Fruit fly (Drosophila melanogaster) whole organism, prepupa: Measurements from ENCODE around the gene Lamtor5.

Experiments used
- Blimp-1 ChIP-seq: fragments of 200-800 bp; sonication (Bioruptor generic); optimal IDR thresholded peaks from 3 replicates; lab custom pipeline; 2017; ENCODE audit warnings: missing biosample characterization, missing genetic modification characterization, mild to moderate bottlenecking, moderate library complexity, missing genetic modification reagents
- CG10631 ChIP-seq: fragments of 200-800 bp; sonication (Bioruptor generic); optimal IDR thresholded peaks from 2 replicates; lab custom pipeline; 2016; ENCODE audit warnings: missing biosample characterization, missing genetic modification characterization
- CG11762 ChIP-seq: fragments of 200-800 bp; sonication (Bioruptor generic); optimal IDR thresholded peaks from 3 replicates; lab custom pipeline; 2016; ENCODE audit warnings: missing biosample characterization, missing genetic modification characterization; ENCODE audit not compliant: insufficient read depth
- CG15336 ChIP-seq: fragments of 200-800 bp; sonication (Bioruptor generic); IDR thresholded peaks from 2 replicates; pipeline ENCODE4 v1.3.6; 2022; ENCODE audit warnings: missing biosample characterization, missing genetic modification characterization
- CG16779 ChIP-seq: fragments of 200-800 bp; sonication (Bioruptor generic); optimal IDR thresholded peaks from 3 replicates; lab custom pipeline; 2017; ENCODE audit warnings: missing biosample characterization, mild to moderate bottlenecking, missing genetic modification characterization
- CG3032 ChIP-seq: fragments of 200-800 bp; optimal IDR thresholded peaks from 2 replicates; lab custom pipeline; 2019; ENCODE audit warnings: missing biosample characterization, mild to moderate bottlenecking, missing genetic modification characterization, moderate library complexity
- CG31627 ChIP-seq: fragments of 200-800 bp; sonication (Bioruptor generic); optimal IDR thresholded peaks from 3 replicates; lab custom pipeline; 2016; ENCODE audit warnings: missing biosample characterization, missing genetic modification characterization
- CG32006 ChIP-seq: fragments of 200-800 bp; sonication (Bioruptor generic); optimal IDR thresholded peaks from 3 replicates; lab custom pipeline; 2017; ENCODE audit warnings: missing biosample characterization, mild to moderate bottlenecking, missing genetic modification characterization
- CG34406 ChIP-seq: fragments of 200-800 bp; sonication (Bioruptor generic); optimal IDR thresholded peaks from 3 replicates; lab custom pipeline; 2016; ENCODE audit warnings: missing biosample characterization, missing genetic modification characterization
- CG6276 ChIP-seq: fragments of 200-800 bp; sonication (Bioruptor generic); optimal IDR thresholded peaks from 2 replicates; lab custom pipeline; 2017; ENCODE audit warnings: missing biosample characterization, mild to moderate bottlenecking, missing genetic modification characterization
- CG6792 ChIP-seq: fragments of 200-800 bp; sonication (Bioruptor generic); optimal IDR thresholded peaks from 3 replicates; lab custom pipeline; 2016; ENCODE audit warnings: missing biosample characterization, missing genetic modification characterization
- CG6808 ChIP-seq: fragments of 200-800 bp; sonication (Bioruptor generic); optimal IDR thresholded peaks from 3 replicates; lab custom pipeline; 2017; ENCODE audit warnings: missing biosample characterization, missing genetic modification characterization, mild to moderate bottlenecking, moderate library complexity, missing genetic modification reagents
- CG6854 ChIP-seq: fragments of 200-800 bp; sonication (Bioruptor generic); optimal IDR thresholded peaks from 2 replicates; lab custom pipeline; 2017; ENCODE audit warnings: missing biosample characterization, mild to moderate bottlenecking, missing genetic modification characterization
- CG8119 ChIP-seq: fragments of 200-800 bp; sonication (Bioruptor generic); IDR thresholded peaks from 3 replicates; pipeline ENCODE4 v1.3.6; 2022; ENCODE audit warnings: missing biosample characterization, missing genetic modification characterization
- CG8319 ChIP-seq: fragments of 200-800 bp; sonication (Bioruptor generic); optimal IDR thresholded peaks from 3 replicates; lab custom pipeline; 2016; ENCODE audit warnings: missing biosample characterization, missing genetic modification characterization
- CG8632 ChIP-seq: fragments of 200-800 bp; sonication (Bioruptor generic); optimal IDR thresholded peaks from 3 replicates; lab custom pipeline; 2016; ENCODE audit warnings: missing biosample characterization, missing genetic modification characterization
- CG9139 ChIP-seq: fragments of 200-800 bp; sonication (Bioruptor generic); optimal IDR thresholded peaks from 3 replicates; lab custom pipeline; 2017; ENCODE audit warnings: missing biosample characterization, mild to moderate bottlenecking, missing genetic modification characterization
- Eip78C ChIP-seq: fragments of 200-800 bp; sonication (Bioruptor generic); peaks from one replicate; lab custom pipeline; 2016; ENCODE audit warnings: missing biosample characterization, missing genetic modification characterization
- Eip93F ChIP-seq: fragments of 200-800 bp; sonication (Bioruptor generic); optimal IDR thresholded peaks from 2 replicates; lab custom pipeline; 2016; ENCODE audit warnings: missing biosample characterization, mild to moderate bottlenecking, missing genetic modification characterization
- Ets21C ChIP-seq: fragments of 200-800 bp; sonication (Bioruptor generic); optimal IDR thresholded peaks from 3 replicates; lab custom pipeline; 2016; ENCODE audit warnings: missing biosample characterization, missing genetic modification characterization
- Gug ChIP-seq: fragments of 200-800 bp; sonication (Bioruptor generic); IDR thresholded peaks from 2 replicates; pipeline ENCODE4 v1.3.6; 2022; ENCODE audit warnings: missing biosample characterization, missing genetic modification characterization
- Hr39 ChIP-seq: fragments of 200-800 bp; sonication (Bioruptor generic); optimal IDR thresholded peaks from 2 replicates; lab custom pipeline; 2016; ENCODE audit warnings: missing biosample characterization, missing genetic modification characterization
- Lpt ChIP-seq: fragments of 200-800 bp; sonication (Bioruptor generic); optimal IDR thresholded peaks from 3 replicates; lab custom pipeline; 2016; ENCODE audit warnings: missing biosample characterization, missing genetic modification characterization
- Met ChIP-seq: fragments of 200-800 bp; sonication (Bioruptor generic); optimal IDR thresholded peaks from 3 replicates; lab custom pipeline; 2016; ENCODE audit warnings: missing biosample characterization, missing genetic modification characterization
- Smox ChIP-seq: fragments of 200-800 bp; sonication (Bioruptor generic); optimal IDR thresholded peaks from 3 replicates; lab custom pipeline; 2016; ENCODE audit warnings: missing biosample characterization, missing genetic modification characterization
- Sox15 ChIP-seq: fragments of 200-800 bp; sonication (Bioruptor generic); optimal IDR thresholded peaks from 3 replicates; lab custom pipeline; 2016; ENCODE audit warnings: missing biosample characterization, missing genetic modification characterization
- achi ChIP-seq: fragments of 200-800 bp; sonication (Bioruptor generic); optimal IDR thresholded peaks from 3 replicates; lab custom pipeline; 2016; ENCODE audit warnings: missing biosample characterization, missing genetic modification characterization
- acj6 ChIP-seq: fragments of 200-800 bp; sonication (Bioruptor generic); optimal IDR thresholded peaks from 3 replicates; lab custom pipeline; 2016; ENCODE audit warnings: missing biosample characterization, missing genetic modification characterization
- cyc ChIP-seq: fragments of 200-800 bp; sonication (Bioruptor generic); optimal IDR thresholded peaks from 3 replicates; lab custom pipeline; 2016; ENCODE audit warnings: missing biosample characterization, missing genetic modification characterization
- dac ChIP-seq: fragments of 200-800 bp; sonication (Bioruptor generic); optimal IDR thresholded peaks from 2 replicates; lab custom pipeline; 2017; ENCODE audit warnings: missing biosample characterization, mild to moderate bottlenecking, missing genetic modification characterization
- dsx ChIP-seq: fragments of 200-800 bp; optimal IDR thresholded peaks from 3 replicates; lab custom pipeline; 2019; ENCODE audit warnings: missing biosample characterization, mild to moderate bottlenecking, missing genetic modification characterization, moderate library complexity; ENCODE audit not compliant: poor library complexity, severe bottlenecking
- esn ChIP-seq: fragments of 200-800 bp; sonication (Bioruptor generic); optimal IDR thresholded peaks from 2 replicates; lab custom pipeline; 2016; ENCODE audit warnings: missing biosample characterization, mild to moderate bottlenecking, missing genetic modification characterization, moderate library complexity
- fd59A ChIP-seq: fragments of 200-800 bp; sonication (Bioruptor generic); optimal IDR thresholded peaks from 2 replicates; lab custom pipeline; 2017; ENCODE audit warnings: missing biosample characterization, mild to moderate bottlenecking, missing genetic modification characterization, missing genetic modification reagents
- fd85E ChIP-seq: fragments of 200-800 bp; sonication (Bioruptor generic); optimal IDR thresholded peaks from 3 replicates; lab custom pipeline; 2016; ENCODE audit warnings: missing biosample characterization, missing genetic modification characterization
- lz ChIP-seq: fragments of 200-800 bp; sonication (Bioruptor generic); optimal IDR thresholded peaks from 3 replicates; lab custom pipeline; 2016; ENCODE audit warnings: missing biosample characterization, missing genetic modification characterization
- net ChIP-seq: fragments of 200-800 bp; sonication (Bioruptor generic); optimal IDR thresholded peaks from 3 replicates; lab custom pipeline; 2016; ENCODE audit warnings: missing biosample characterization, missing genetic modification characterization
- pdm3 ChIP-seq: fragments of 200-800 bp; sonication (Bioruptor generic); optimal IDR thresholded peaks from 3 replicates; lab custom pipeline; 2016; ENCODE audit warnings: missing biosample characterization, missing genetic modification characterization
- salr ChIP-seq, 2 experiments: fragments of 200-800 bp; sonication (Bioruptor generic); optimal IDR thresholded peaks; 3 replicates each; lab custom pipeline; 2016 to 2018; ENCODE audit warnings: missing biosample characterization in 2 of 2, missing genetic modification characterization in 2 of 2, mild to moderate bottlenecking in 1 of 2
- spab ChIP-seq: fragments of 200-800 bp; sonication (Bioruptor generic); optimal IDR thresholded peaks from 2 replicates; lab custom pipeline; 2017; ENCODE audit warnings: missing biosample characterization, mild to moderate bottlenecking, missing genetic modification characterization, missing genetic modification reagents
- ss ChIP-seq, 2 experiments: fragments of 200-800 bp; sonication (Bioruptor generic); optimal IDR thresholded peaks; 2 replicates in 1 of 2; 3 replicates in 1 of 2; lab custom pipeline; 2017 to 2018; ENCODE audit warnings: mild to moderate bottlenecking in 2 of 2, missing biosample characterization in 2 of 2, missing genetic modification characterization in 2 of 2, moderate library complexity in 1 of 2
- svp ChIP-seq: fragments of 200-800 bp; sonication (Bioruptor generic); peaks from one replicate; lab custom pipeline; 2016; ENCODE audit warnings: missing biosample characterization, missing genetic modification characterization
- vri ChIP-seq: fragments of 200-800 bp; sonication (Bioruptor generic); optimal IDR thresholded peaks from 3 replicates; lab custom pipeline; 2016; ENCODE audit warnings: missing biosample characterization, mild to moderate bottlenecking, missing genetic modification characterization

The Lamtor5 gene

DNA sequence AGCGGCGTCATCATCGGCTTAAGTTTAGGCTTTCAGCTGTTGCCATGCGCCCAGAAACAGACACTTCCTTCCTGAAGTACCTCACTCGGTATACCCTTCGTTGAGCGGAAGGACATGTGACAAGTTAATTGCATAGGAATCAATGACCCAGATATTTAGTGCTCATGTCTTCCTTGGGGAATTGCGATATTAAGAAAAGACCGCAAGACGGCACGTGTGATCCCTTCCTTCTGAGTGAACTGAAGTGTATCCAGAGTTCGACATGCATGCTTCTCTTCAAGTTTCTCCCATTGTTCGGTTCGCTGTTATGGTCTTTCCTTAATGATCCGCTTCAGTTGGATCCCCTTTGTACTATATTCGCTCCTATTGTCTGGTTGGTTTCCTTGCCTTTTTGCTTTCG, 18.3 kb downstream of the Lamtor5 start (continued):
- TF ChIP-seq CG10631 (GFP tag; lab: Kevin White, UChicago) (peak; percentile 85), esn (GFP tag; lab: Kevin White, UChicago) (peak; percentile 88), vri (peak; percentile 65), CG31627 (GFP tag; lab: Kevin White, UChicago) (peak; percentile 88), fd85E (GFP tag; lab: Kevin White, UChicago) (peak; percentile 45), lz (GFP tag; lab: Kevin White, UChicago) (peak; percentile 86), ss (GFP tag; optimal IDR thresholded peaks at IDR 0.05; lab: Kevin White, UChicago) (peak; percentile 86 to 88), CG15336 (peak; percentile 65; the same call in 1 of the 2 replicates), CG32006 (GFP tag; lab: Kevin White, UChicago) (peak; percentile 71), fd59A (GFP tag; lab: Kevin White, UChicago) (peak; percentile 80), Eip78C (peak; percentile 97), Hr39 (GFP tag; lab: Kevin White, UChicago) (peak; percentile 90), dac (GFP tag; lab: Kevin White, UChicago) (peak; percentile 40), CG9139 (peak; percentile 86), Met (GFP tag; lab: Kevin White, UChicago) (peak; percentile 88), spab (GFP tag; lab: Kevin White, UChicago) (peak; percentile 78), Ets21C (peak; percentile 82), CG8119 (peak; percentile 62), CG16779 (tag; lab: Kevin White, UChicago) (peak; percentile 59), Lpt (peak; percentile 56), CG6808 (peak; percentile 79), CG6854 (GFP tag; lab: Kevin White, UChicago) (peak; percentile 66), pdm3 (GFP tag; lab: Kevin White, UChicago) (peak; percentile 86), dsx (peak; percentile 85), CG34406 (GFP tag; lab: Kevin White, UChicago) (peak; percentile 82), cyc (peak; percentile 87), Gug (GFP tag; lab: Robert Waterston, UW) (peak; percentile 43; the same call in 1 of the 2 replicates), svp (GFP tag; lab: Kevin White, UChicago) (peak; percentile 93), CG8632 (peak; percentile 86), Eip93F (GFP tag; lab: Kevin White, UChicago) (peak; percentile 55), salr (GFP tag; optimal IDR thresholded peaks at IDR 0.05; lab: Kevin White, UChicago) (peak; percentile 56 to 72), net (GFP tag; lab: Kevin White, UChicago) (peak; percentile 78), Blimp-1 (GFP tag; lab: Kevin White, UChicago) (peak; percentile 63), CG3032 (tag; lab: Kevin White, UChicago) (peak; percentile 83), CG6792 (GFP tag; lab: Kevin White, UChicago) (peak; percentile 91), acj6 (GFP tag; lab: Kevin White, UChicago) (peak; percentile 86), CG11762 (GFP tag; lab: Kevin White, UChicago) (peak; percentile 76), achi (GFP tag; lab: Kevin White, UChicago) (peak; percentile 83), Sox15 (peak; percentile 81), CG8319 (GFP tag; lab: Kevin White, UChicago) (peak; percentile 80)
- TF ChIP-seq, all 60 proteins: peak for 58

DNA sequence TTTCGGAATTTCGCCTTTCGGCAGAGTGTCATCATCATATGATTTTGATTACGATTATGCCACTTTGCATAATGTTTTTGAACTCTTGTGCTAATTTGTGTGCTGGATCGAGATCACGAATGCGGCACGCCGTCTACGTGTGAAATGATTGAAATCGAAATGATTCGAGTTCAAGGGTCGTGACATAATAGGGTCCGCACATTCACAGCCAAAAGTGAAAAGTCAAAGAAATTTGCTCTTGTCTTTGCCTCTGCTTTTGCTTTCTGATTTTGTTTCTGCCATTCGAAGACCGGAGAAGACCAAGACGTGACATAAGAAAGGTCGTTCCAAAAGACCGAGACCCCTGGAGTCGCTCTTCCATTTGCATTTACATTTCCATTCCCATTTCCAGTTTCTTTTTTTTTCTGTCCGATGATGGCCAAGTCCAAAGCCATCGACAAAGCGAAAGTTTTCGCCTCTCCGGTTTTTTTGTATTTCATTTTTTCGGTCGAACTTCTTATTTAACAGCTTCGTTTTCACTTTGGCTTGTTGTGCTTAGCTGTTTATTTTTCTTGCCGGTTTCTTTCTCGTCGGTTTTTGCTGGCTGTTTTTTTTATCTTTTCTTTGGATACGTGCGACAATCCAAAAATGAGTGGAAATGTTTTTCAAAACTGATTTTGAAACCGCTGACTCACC, 23.9 kb downstream of the Lamtor5 start:
- TF ChIP-seq CG32006 (GFP tag; lab: Kevin White, UChicago) = no peak
- no peak for TF ChIP-seq CG10631 (GFP tag; lab: Kevin White, UChicago)
- no peak for TF ChIP-seq Lpt
- TF ChIP-seq CG3032 (tag; lab: Kevin White, UChicago) = no peak
- peak; percentile 4 for TF ChIP-seq svp (GFP tag; lab: Kevin White, UChicago)
- no peak for TF ChIP-seq CG6276 (GFP tag; lab: Kevin White, UChicago)
- no peak for TF ChIP-seq Gug (GFP tag; lab: Robert Waterston, UW)
- TF ChIP-seq Blimp-1 (GFP tag; lab: Kevin White, UChicago) = peak; percentile 71
- TF ChIP-seq Smox (GFP tag; lab: Kevin White, UChicago) = no peak
- no peak for TF ChIP-seq achi (GFP tag; lab: Kevin White, UChicago)
- no peak for TF ChIP-seq Eip93F (GFP tag; lab: Kevin White, UChicago)
- TF ChIP-seq, all 60 proteins: peak for 2
